Worm (Caenorhabditis elegans) whole organism, L1 larva: Measurements from ENCODE around the gene rpc-11.

Source experiments
- ama-1 ChIP-seq: fragments of 150-350 bp; optimal IDR thresholded peaks from 2 replicates; lab custom pipeline; 2014
- ceh-82 ChIP-seq, 3 experiments: fragments of 150-350 bp in 1 of 3; sonication (generic microtip) in 2 of 3; optimal IDR thresholded peaks; 2 replicates each; lab custom pipeline; 2014 to 2017; ENCODE audit warnings: missing biosample characterization in 3 of 3, missing genetic modification characterization in 3 of 3
- fkh-10 ChIP-seq: sonication (generic microtip); optimal IDR thresholded peaks from 2 replicates; lab custom pipeline; 2017; ENCODE audit warnings: missing biosample characterization, missing genetic modification reagents, missing genetic modification characterization
- hlh-4 ChIP-seq: sonication (generic microtip); optimal IDR thresholded peaks from 2 replicates; lab custom pipeline; 2016; ENCODE audit warnings: mild to moderate bottlenecking, missing genetic modification characterization, missing compliant biosample characterization
- mdl-1 ChIP-seq, 2 experiments: fragments of 150-350 bp; optimal IDR thresholded peaks; 2 replicates each; lab custom pipeline; 2014 to 2017; ENCODE audit warnings: missing biosample characterization in 2 of 2, missing genetic modification characterization in 2 of 2, inconsistent platforms in 1 of 2
- nhr-237 ChIP-seq: fragments of 150-350 bp; optimal IDR thresholded peaks from 2 replicates; lab custom pipeline; 2014; ENCODE audit warnings: missing biosample characterization, missing genetic modification characterization
- snpc-4 ChIP-seq: fragments of 150-350 bp; optimal IDR thresholded peaks from 2 replicates; lab custom pipeline; 2014; ENCODE audit warnings: missing biosample characterization, missing genetic modification characterization
- sptf-1 ChIP-seq: fragments of 150-350 bp; optimal IDR thresholded peaks from 2 replicates; lab custom pipeline; 2014; ENCODE audit warnings: missing biosample characterization, missing genetic modification characterization
- tlp-1 ChIP-seq: fragments of 150-350 bp; optimal IDR thresholded peaks from 2 replicates; lab custom pipeline; 2014; ENCODE audit warnings: missing biosample characterization, missing genetic modification characterization

- no peak for TF ChIP-seq sptf-1 (tag; lab: Kevin White, UChicago)
- TF ChIP-seq mdl-1 (tag; optimal IDR thresholded peaks at IDR 0.05; lab: Kevin White, UChicago): no peak
- no peak for TF ChIP-seq nhr-237 (tag; lab: Kevin White, UChicago)
- no peak for TF ChIP-seq ceh-82 (tag; optimal IDR thresholded peaks at IDR 0.05; lab: Kevin White, UChicago)
- no peak for TF ChIP-seq snpc-4 (tag; lab: Kevin White, UChicago)
- TF ChIP-seq tlp-1 (tag; lab: Kevin White, UChicago): no peak
- no peak for TF ChIP-seq hlh-4 (tag; lab: Kevin White, UChicago)
- TF ChIP-seq ama-1: no peak
- no peak for TF ChIP-seq fkh-10 (GFP tag; lab: Kevin White, UChicago)
Measured at ce11 chrIV:1403960-1404359, 5.9 kb downstream of the rpc-11 start.
